Fruit fly (Drosophila melanogaster) whole organism: ENCODE results near the gene Ant2.

Source experiments
- Dll ChIP-seq: fragments of >200 bp; optimal IDR thresholded peaks from 2 replicates; lab custom pipeline; 2017
- EcR ChIP-seq, 2 experiments: fragments of >200 bp; optimal IDR thresholded peaks; 2 replicates each; lab custom pipeline; 2017; ENCODE audit warnings: missing biosample characterization in 2 of 2, missing genetic modification characterization in 2 of 2, missing genetic modification reagents in 2 of 2
- pan ChIP-seq: fragments of >200 bp; optimal IDR thresholded peaks from 2 replicates; lab custom pipeline; 2017
- usp ChIP-seq: fragments of >200 bp; optimal IDR thresholded peaks from 2 replicates; lab custom pipeline; 2017; ENCODE audit warnings: missing biosample characterization, missing genetic modification characterization, mixed read lengths

DNA sequence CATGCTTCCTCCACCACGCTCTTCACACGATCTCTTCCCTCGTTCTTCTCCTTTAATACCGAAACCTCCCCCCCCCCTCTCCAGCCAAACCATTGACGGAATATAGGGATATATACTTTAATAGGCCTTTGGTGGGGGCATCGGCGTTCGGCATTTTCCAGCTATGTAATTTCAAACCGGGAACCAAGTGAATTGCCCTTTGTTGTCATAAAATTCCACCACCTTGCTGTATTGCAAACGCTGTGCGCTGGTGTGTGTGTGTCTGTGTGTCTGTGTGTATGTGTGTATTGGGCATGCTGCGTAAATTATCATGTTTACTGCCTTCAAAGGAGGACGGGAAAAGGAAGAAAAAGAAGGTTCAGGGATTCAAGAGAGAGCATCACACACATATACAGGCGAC is 55.4 kb downstream of the Ant2 start:
- TF ChIP-seq usp (GFP tag; lab: Kevin White, UChicago) (no peak), EcR (GFP tag; optimal IDR thresholded peaks at IDR 0.05; lab: Kevin White, UChicago) (no peak), pan (lab: Kevin White, UChicago) (no peak), Dll (lab: Kevin White, UChicago) (no peak)
